Worm (Caenorhabditis elegans): Measurements from ENCODE around the gene C30H6.9.

The C30H6.9 gene

ce11 chrIV:17376127-17376526, 3.8 kb downstream of the C30H6.9 start, which contains the start of gene haf-1:
Gene haf-1, plus strand, starts transcription at chrIV:17376427.
- TF ChIP-seq him-1 (tag; optimal IDR thresholded peaks at IDR 0.05) (no peak), dao-5 (tag; optimal IDR thresholded peaks at IDR 0.05) (no peak), W03F9.2 (tag; optimal IDR thresholded peaks at IDR 0.05) (no peak)

DNA sequence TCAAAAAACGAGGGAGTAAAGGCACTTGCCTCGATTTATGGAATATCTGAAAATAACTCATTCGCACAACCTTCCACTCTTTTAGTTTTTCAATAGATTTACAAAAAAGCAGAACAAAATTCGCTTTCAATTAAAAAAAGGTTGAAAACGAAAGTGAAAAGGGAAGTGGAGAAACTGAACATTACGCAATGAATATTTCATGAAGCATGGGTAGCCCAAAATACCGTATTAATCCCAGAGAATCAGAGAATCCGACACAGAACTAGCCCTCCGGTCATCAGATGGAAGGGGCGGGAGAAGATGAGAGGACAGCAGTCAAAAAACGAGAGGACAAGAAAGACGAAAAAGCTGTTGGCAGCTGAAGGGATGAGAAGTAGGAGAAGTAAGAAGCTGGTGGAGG, 8.5 kb downstream of the C30H6.9 start, which contains the start of gene C30H6.5:
Gene C30H6.5 (plus strand): TSS at position 301 of the 400 bp plus-strand sequence.
- no peak for TF ChIP-seq him-1 (tag; optimal IDR thresholded peaks at IDR 0.05)
- no peak for TF ChIP-seq W03F9.2 (tag; optimal IDR thresholded peaks at IDR 0.05)
- TF ChIP-seq dao-5 (tag; optimal IDR thresholded peaks at IDR 0.05): no peak

DNA sequence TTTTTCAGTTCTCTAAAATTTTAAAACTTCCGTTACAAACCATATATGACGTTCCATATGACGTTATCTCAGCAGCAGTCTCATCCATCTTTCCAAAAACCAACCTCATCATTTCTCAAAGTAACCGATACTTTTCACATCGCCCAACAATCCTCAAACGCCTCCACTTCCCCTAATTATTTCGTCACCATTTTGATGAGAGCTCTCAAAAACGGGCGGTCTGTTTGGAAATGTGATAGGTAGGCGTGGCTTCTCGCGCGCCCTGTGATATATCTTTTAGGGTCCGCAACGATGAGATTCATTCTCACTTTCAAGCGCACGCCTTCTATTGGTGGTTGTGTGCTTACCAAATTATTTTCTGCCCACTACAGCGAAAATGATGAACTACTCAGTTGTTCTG, 11.7 kb downstream of the C30H6.9 start, which contains the start of gene trh-1:
Gene trh-1 (plus strand): TSS at position 301 of the 400 bp plus-strand sequence.
- no peak for TF ChIP-seq W03F9.2 (tag; optimal IDR thresholded peaks at IDR 0.05)
- TF ChIP-seq dao-5 (tag; optimal IDR thresholded peaks at IDR 0.05): no peak
- TF ChIP-seq him-1 (tag; optimal IDR thresholded peaks at IDR 0.05): no peak

DNA sequence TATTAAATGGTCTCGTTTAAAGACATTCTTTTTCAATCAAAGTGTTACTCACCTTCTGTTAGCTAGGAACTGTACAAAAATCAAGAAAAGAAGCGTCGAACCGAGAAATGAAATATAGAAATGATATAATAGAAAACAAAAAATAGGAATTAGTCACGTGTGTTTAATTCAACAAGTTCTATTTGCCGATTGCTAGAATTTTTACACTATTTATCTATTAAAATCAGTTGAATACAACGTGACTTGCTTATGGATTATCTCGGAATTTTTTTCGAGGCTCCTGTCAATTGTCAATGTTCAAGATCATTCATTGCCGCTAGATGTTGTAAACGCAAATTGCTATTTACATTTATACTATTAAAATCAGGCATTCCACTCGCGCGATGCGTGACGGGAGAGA, 12.7 kb downstream of the C30H6.9 start, which contains the start of gene zipt-17:
Gene zipt-17 (minus strand): TSS at position 101 of the 400 bp plus-strand sequence.
- TF ChIP-seq W03F9.2 (tag; optimal IDR thresholded peaks at IDR 0.05) (no peak), him-1 (tag; optimal IDR thresholded peaks at IDR 0.05) (no peak), dao-5 (tag; optimal IDR thresholded peaks at IDR 0.05) (no peak)

DNA sequence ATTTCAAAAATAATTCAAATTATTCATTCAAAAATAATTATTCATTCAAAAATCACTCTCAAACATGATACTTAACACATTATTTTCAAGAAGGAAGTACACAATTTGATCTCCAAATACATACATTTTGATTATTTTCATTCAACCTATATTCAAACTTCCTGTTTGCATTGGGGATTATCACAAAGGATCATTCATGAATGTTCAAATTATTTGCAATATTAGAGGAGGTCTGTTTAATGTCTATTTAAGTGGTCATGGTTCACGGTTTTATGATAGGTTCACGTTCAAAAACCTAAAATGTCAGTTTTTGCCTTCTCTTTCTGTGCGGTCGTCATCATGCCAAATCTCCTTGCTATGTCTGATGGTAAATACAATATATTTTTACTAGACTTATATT, 18.8 kb downstream of the C30H6.9 start, which contains the start of gene clec-202:
Gene clec-202 (plus strand): TSS at position 301 of the 400 bp plus-strand sequence.
- TF ChIP-seq W03F9.2 (tag; optimal IDR thresholded peaks at IDR 0.05): no peak
- no peak for TF ChIP-seq him-1 (tag; optimal IDR thresholded peaks at IDR 0.05)
- TF ChIP-seq dao-5 (tag; optimal IDR thresholded peaks at IDR 0.05): no peak

- no peak for TF ChIP-seq him-1 (tag; optimal IDR thresholded peaks at IDR 0.05)
- no peak for TF ChIP-seq dao-5 (tag; optimal IDR thresholded peaks at IDR 0.05)
- TF ChIP-seq W03F9.2 (tag; optimal IDR thresholded peaks at IDR 0.05): no peak
These were observed 28.4 kb downstream of the C30H6.9 start, which contains the start of gene clec-199 for ce11 chrIV:17351586-17351985. Gene clec-199, plus strand, starts transcription at chrIV:17351886.

- no peak for TF ChIP-seq him-1 (tag; optimal IDR thresholded peaks at IDR 0.05)
- no peak for TF ChIP-seq dao-5 (tag; optimal IDR thresholded peaks at IDR 0.05)
- no peak for TF ChIP-seq W03F9.2 (tag; optimal IDR thresholded peaks at IDR 0.05)
These were observed 33.3 kb downstream of the C30H6.9 start, which contains the start of the genes clec-197 and clec-198 for ce11 chrIV:17346599-17347218. Gene clec-197, minus strand, starts transcription at chrIV:17346699. Gene clec-198, plus strand, starts transcription at chrIV:17347168.

DNA sequence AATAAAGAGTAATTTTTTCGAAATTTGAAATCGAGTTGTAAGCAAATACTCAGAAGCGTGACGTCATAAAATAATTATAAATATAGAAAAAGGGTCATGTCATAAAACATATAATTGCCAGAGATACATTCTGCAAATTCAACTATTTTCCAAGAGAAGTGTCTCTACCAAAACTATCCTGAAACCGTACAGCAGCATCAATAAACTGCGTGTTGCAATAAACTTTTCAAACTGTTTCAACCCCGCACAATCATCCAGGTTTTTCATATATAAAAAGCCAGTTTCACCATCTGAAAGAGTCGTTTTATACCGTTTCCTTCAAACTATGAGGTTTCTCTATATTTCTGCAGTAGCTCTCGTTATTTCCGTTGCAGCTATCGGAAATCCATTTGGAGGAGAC, 36.5 kb downstream of the C30H6.9 start, which contains the start of gene C49C3.11:
Gene C49C3.11 (plus strand): TSS at position 301 of the 400 bp plus-strand sequence.
- TF ChIP-seq him-1 (tag; optimal IDR thresholded peaks at IDR 0.05) (no peak), dao-5 (tag; optimal IDR thresholded peaks at IDR 0.05) (no peak), W03F9.2 (tag; optimal IDR thresholded peaks at IDR 0.05) (no peak)

- TF ChIP-seq dao-5 (tag; optimal IDR thresholded peaks at IDR 0.05): no peak
- no peak for TF ChIP-seq him-1 (tag; optimal IDR thresholded peaks at IDR 0.05)
- TF ChIP-seq W03F9.2 (tag; optimal IDR thresholded peaks at IDR 0.05): no peak
These were observed 37.3 kb downstream of the C30H6.9 start, which contains the start of gene C49C3.21 for ce11 chrIV:17342667-17343066. Gene C49C3.21, plus strand, starts transcription at chrIV:17342967.

DNA sequence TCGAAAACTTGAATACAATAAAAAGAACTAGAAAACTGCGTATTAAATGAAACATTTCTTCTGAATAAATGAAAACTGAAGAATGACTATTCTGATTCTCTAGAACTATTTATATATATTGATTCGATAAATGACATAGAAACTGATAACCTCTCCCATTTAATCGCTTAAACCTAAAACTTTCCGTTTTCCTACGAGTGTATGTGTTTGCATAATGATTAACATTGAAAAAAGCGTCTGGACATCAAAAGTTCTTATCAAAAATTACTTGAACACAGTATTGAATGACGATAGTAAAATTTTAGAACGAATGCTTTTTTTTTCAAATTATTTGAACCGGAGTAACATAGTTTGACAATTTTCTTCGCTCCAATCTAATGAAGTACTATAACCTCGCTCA, 37.8 kb downstream of the C30H6.9 start, which contains the start of gene C49C3.9:
Gene C49C3.9 (minus strand): TSS at position 136 of the 400 bp plus-strand sequence.
- TF ChIP-seq dao-5 (tag; optimal IDR thresholded peaks at IDR 0.05) (no peak), him-1 (tag; optimal IDR thresholded peaks at IDR 0.05) (no peak), W03F9.2 (tag; optimal IDR thresholded peaks at IDR 0.05) (no peak)

DNA sequence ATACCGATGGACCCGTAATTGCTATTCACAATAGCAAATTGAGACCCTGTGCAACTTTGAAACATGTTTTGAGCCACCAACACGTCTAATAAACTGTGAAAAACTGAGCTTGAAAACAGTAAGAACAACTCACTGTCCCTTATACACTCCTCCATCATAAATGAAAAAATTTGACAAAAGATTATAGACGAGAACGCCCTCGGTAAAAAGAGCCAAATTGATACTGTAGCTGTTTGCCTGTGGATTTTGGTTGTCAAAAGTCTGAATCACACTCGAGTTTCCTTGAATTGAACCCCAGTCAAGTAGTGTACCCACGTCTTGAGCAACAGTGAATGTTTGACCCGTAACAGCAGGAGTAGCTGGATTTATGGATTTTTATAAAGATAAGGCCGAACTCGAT, 38.9 kb downstream of the C30H6.9 start:
- TF ChIP-seq W03F9.2 (tag; optimal IDR thresholded peaks at IDR 0.05): no peak
- no peak for TF ChIP-seq him-1 (tag; optimal IDR thresholded peaks at IDR 0.05)
- TF ChIP-seq dao-5 (tag; optimal IDR thresholded peaks at IDR 0.05): no peak

DNA sequence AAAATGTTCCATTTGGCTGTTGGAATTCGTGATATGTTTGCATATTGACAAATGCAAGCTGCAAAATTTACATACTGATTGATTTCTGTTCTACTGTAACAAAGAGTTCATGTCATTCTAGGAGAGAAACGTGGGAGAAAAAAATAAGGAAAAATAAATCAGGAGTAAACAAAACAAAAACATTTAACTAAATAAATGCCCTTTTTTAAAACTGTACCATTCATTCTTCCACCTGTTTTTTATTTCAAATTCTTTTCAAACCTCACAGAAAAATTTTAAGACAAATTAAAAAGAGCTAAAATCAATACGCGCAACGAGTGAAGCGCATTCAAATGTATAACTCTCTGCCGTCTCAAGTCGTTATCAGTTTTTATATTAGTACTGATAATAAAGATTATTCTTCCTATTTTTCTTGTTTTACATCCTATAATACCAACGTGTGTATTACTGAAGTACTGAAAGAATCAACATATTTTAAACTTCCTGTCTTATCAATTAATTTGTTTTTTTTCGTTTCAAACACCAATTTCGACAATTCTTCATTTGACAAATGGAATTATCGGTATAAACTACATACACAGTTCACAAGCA, 41.0 kb downstream of the C30H6.9 start, which contains the start of gene C49C3.10:
Gene C49C3.10 (minus strand): TSS at position 51 of the 591 bp plus-strand sequence.
- no peak for TF ChIP-seq him-1 (tag; optimal IDR thresholded peaks at IDR 0.05)
- TF ChIP-seq W03F9.2 (tag; optimal IDR thresholded peaks at IDR 0.05): no peak
- no peak for TF ChIP-seq dao-5 (tag; optimal IDR thresholded peaks at IDR 0.05)

- TF ChIP-seq W03F9.2 (tag; optimal IDR thresholded peaks at IDR 0.05) (no peak), dao-5 (tag; optimal IDR thresholded peaks at IDR 0.05) (no peak), him-1 (tag; optimal IDR thresholded peaks at IDR 0.05) (no peak)
These were observed 44.9 kb downstream of the C30H6.9 start, which contains the start of gene C49C3.8 for ce11 chrIV:17335031-17335430. Gene C49C3.8, plus strand, starts transcription at chrIV:17335203.
